Worm (Caenorhabditis elegans) whole organism, mixed stage, embryonic: ENCODE data around the gene EEED8.12.
A peak's percentile ranks its signal among the peaks of the same experiment; 100 is the strongest.

ENCODE experiments used
- M03D4.4 ChIP-seq: sonication (generic microtip); optimal IDR thresholded peaks from 2 replicates; lab custom pipeline; 2017; ENCODE audit warnings: mild to moderate bottlenecking, missing genetic modification characterization, missing compliant biosample characterization
- blmp-1 ChIP-seq: fragments of 150-350 bp; optimal IDR thresholded peaks from 2 replicates; lab custom pipeline; 2014; ENCODE audit warnings: missing biosample characterization, missing genetic modification characterization
- ceh-39 ChIP-seq: fragments of 150-350 bp; optimal IDR thresholded peaks from 2 replicates; lab custom pipeline; 2014; ENCODE audit warnings: missing biosample characterization, missing genetic modification characterization
- ceh-43 ChIP-seq: fragments of 200-800 bp; sonication (Bioruptor generic); optimal IDR thresholded peaks from 2 replicates; lab custom pipeline; 2018; ENCODE audit warnings: mild to moderate bottlenecking, missing genetic modification characterization, moderate library complexity, missing compliant biosample characterization
- ceh-83 ChIP-seq: fragments of 200-800 bp; sonication (Bioruptor generic); optimal IDR thresholded peaks from 2 replicates; lab custom pipeline; 2018; ENCODE audit warnings: mild to moderate bottlenecking, missing genetic modification characterization, missing compliant biosample characterization
- ces-1 ChIP-seq: fragments of 150-350 bp; optimal IDR thresholded peaks from 2 replicates; lab custom pipeline; 2014; ENCODE audit warnings: missing biosample characterization, missing genetic modification reagents, missing genetic modification characterization
- cnd-1 ChIP-seq: fragments of 200-800 bp; sonication (Bioruptor generic); optimal IDR thresholded peaks from 2 replicates; lab custom pipeline; 2018; ENCODE audit warnings: mild to moderate bottlenecking, missing genetic modification characterization, missing compliant biosample characterization
- drap-1 ChIP-seq: fragments of 200-800 bp; sonication (Bioruptor generic); optimal IDR thresholded peaks from 3 replicates; lab custom pipeline; 2018; ENCODE audit warnings: mild to moderate bottlenecking, missing genetic modification characterization, missing compliant biosample characterization
- elt-1 ChIP-seq: sonication (generic microtip); optimal IDR thresholded peaks from 2 replicates; lab custom pipeline; 2017; ENCODE audit warnings: missing genetic modification characterization, mild to moderate bottlenecking, missing compliant biosample characterization, antibody characterized with exemption, moderate library complexity, borderline replicate concordance; ENCODE audit not compliant: insufficient read depth
- elt-3 ChIP-seq: fragments of 150-350 bp; optimal IDR thresholded peaks from 2 replicates; lab custom pipeline; 2014; ENCODE audit warnings: missing biosample characterization, missing genetic modification characterization
- flh-1 ChIP-seq: fragments of 200-800 bp; sonication (Bioruptor generic); optimal IDR thresholded peaks from 2 replicates; lab custom pipeline; 2018; ENCODE audit warnings: mild to moderate bottlenecking, missing genetic modification characterization, moderate library complexity, missing compliant biosample characterization
- ham-2 ChIP-seq: fragments of 200-800 bp; sonication (Bioruptor generic); optimal IDR thresholded peaks from 2 replicates; lab custom pipeline; 2018; ENCODE audit warnings: mild to moderate bottlenecking, missing genetic modification characterization, missing compliant biosample characterization
- hlh-1 ChIP-seq: fragments of 150-350 bp; optimal IDR thresholded peaks from 2 replicates; lab custom pipeline; 2014; ENCODE audit warnings: missing biosample characterization, missing genetic modification reagents, missing genetic modification characterization
- lin-13 ChIP-seq: fragments of 150-350 bp; optimal IDR thresholded peaks from 2 replicates; lab custom pipeline; 2014; ENCODE audit warnings: missing biosample characterization, missing genetic modification characterization
- lsy-2 ChIP-seq: fragments of 150-350 bp; optimal IDR thresholded peaks from 2 replicates; lab custom pipeline; 2014; ENCODE audit warnings: missing biosample characterization, missing genetic modification characterization
- mab-5 ChIP-seq: fragments of 150-350 bp; optimal IDR thresholded peaks from 2 replicates; lab custom pipeline; 2014; ENCODE audit warnings: missing biosample characterization, missing genetic modification characterization
- mep-1 ChIP-seq: fragments of 150-350 bp; optimal IDR thresholded peaks from 2 replicates; lab custom pipeline; 2017; ENCODE audit warnings: missing biosample characterization, missing genetic modification reagents, missing genetic modification characterization, inconsistent platforms
- mls-2 ChIP-seq: sonication (generic microtip); optimal IDR thresholded peaks from 2 replicates; lab custom pipeline; 2016; ENCODE audit warnings: mild to moderate bottlenecking, missing genetic modification characterization, moderate library complexity, missing compliant biosample characterization
- nhr-12 ChIP-seq: fragments of 150-350 bp; optimal IDR thresholded peaks from 2 replicates; lab custom pipeline; 2014; ENCODE audit warnings: missing biosample characterization, missing genetic modification characterization
- nhr-2 ChIP-seq: fragments of 150-350 bp; optimal IDR thresholded peaks from 2 replicates; lab custom pipeline; 2014; ENCODE audit warnings: missing biosample characterization, missing genetic modification characterization
- nhr-237 ChIP-seq: fragments of 150-350 bp; optimal IDR thresholded peaks from 2 replicates; lab custom pipeline; 2014; ENCODE audit warnings: missing biosample characterization, missing genetic modification characterization
- nhr-28 ChIP-seq: fragments of 150-350 bp; optimal IDR thresholded peaks from 2 replicates; lab custom pipeline; 2014; ENCODE audit warnings: missing biosample characterization, missing genetic modification characterization
- nhr-76 ChIP-seq: sonication (generic microtip); optimal IDR thresholded peaks from 2 replicates; lab custom pipeline; 2017; ENCODE audit warnings: missing biosample characterization, missing genetic modification characterization
- pha-4 ChIP-seq: fragments of 150-350 bp; optimal IDR thresholded peaks from 2 replicates; lab custom pipeline; 2018; ENCODE audit warnings: missing biosample characterization, missing genetic modification reagents, missing genetic modification characterization
- sptf-1 ChIP-seq: sonication (generic microtip); optimal IDR thresholded peaks from 2 replicates; lab custom pipeline; 2017; ENCODE audit warnings: mild to moderate bottlenecking, missing genetic modification characterization, moderate library complexity, missing compliant biosample characterization
- tbx-8 ChIP-seq: fragments of 200-800 bp; sonication (Bioruptor generic); optimal IDR thresholded peaks from 2 replicates; lab custom pipeline; 2018; ENCODE audit warnings: mild to moderate bottlenecking, missing genetic modification characterization, moderate library complexity, missing compliant biosample characterization
- unc-39 ChIP-seq: fragments of 150-350 bp; optimal IDR thresholded peaks from 2 replicates; lab custom pipeline; 2014; ENCODE audit warnings: missing biosample characterization, missing genetic modification characterization
- unc-62 ChIP-seq: fragments of 150-350 bp; optimal IDR thresholded peaks from 2 replicates; lab custom pipeline; 2014; ENCODE audit warnings: missing biosample characterization, missing genetic modification reagents, missing genetic modification characterization
- zip-8 ChIP-seq: fragments of 150-350 bp; optimal IDR thresholded peaks from 2 replicates; lab custom pipeline; 2014; ENCODE audit warnings: missing biosample characterization, missing genetic modification characterization
- ztf-11 ChIP-seq: fragments of 150-350 bp; optimal IDR thresholded peaks from 2 replicates; lab custom pipeline; 2014; ENCODE audit warnings: missing biosample characterization, missing genetic modification characterization

The EEED8.12 gene

ce11 chrII:5408924-5409323 lies at the start of gene EEED8.12, which contains the start of gene EEED8.4:
TSS of gene EEED8.12 (minus strand) at chrII:5409024.
TSS of gene EEED8.4 (plus strand) at chrII:5409319.
- TF ChIP-seq nhr-76 (tag; lab: Kevin White, UChicago) (no peak), nhr-12 (no peak), ceh-83 (GFP tag; lab: Kevin White, UChicago) (no peak), mab-5 (tag; lab: Kevin White, UChicago) (no peak), ham-2 (GFP tag; lab: Kevin White, UChicago) (no peak), M03D4.4 (no peak), elt-3 (tag; lab: Kevin White, UChicago) (no peak), blmp-1 (no peak), nhr-2 (tag; lab: Kevin White, UChicago) (no peak), nhr-28 (tag; lab: Kevin White, UChicago) (no peak), lsy-2 (tag; lab: Kevin White, UChicago) (no peak), elt-1 (tag; lab: Kevin White, UChicago) (no peak), ces-1 (GFP tag; lab: Kevin White, UChicago) (no peak), pha-4 (tag; lab: Kevin White, UChicago) (no peak), nhr-237 (tag; lab: Kevin White, UChicago) (no peak), unc-62 (no peak), ceh-39 (tag; lab: Kevin White, UChicago) (no peak), sptf-1 (tag; lab: Kevin White, UChicago) (no peak), tbx-8 (GFP tag; lab: Kevin White, UChicago) (no peak)

- TF ChIP-seq ham-2 (GFP tag; lab: Kevin White, UChicago) (no peak), ceh-43 (GFP tag; lab: Kevin White, UChicago) (no peak), cnd-1 (tag; lab: Kevin White, UChicago) (no peak), unc-39 (tag; lab: Kevin White, UChicago) (no peak), blmp-1 (no peak), elt-1 (tag; lab: Kevin White, UChicago) (no peak), mls-2 (tag; lab: Kevin White, UChicago) (no peak), lin-13 (tag; lab: Kevin White, UChicago) (no peak)
Measured at ce11 chrII:5455650-5456355, 47.0 kb upstream of the EEED8.12 start, which contains the start of gene daz-1. TSS of gene daz-1 (plus strand) at chrII:5456305.

DNA sequence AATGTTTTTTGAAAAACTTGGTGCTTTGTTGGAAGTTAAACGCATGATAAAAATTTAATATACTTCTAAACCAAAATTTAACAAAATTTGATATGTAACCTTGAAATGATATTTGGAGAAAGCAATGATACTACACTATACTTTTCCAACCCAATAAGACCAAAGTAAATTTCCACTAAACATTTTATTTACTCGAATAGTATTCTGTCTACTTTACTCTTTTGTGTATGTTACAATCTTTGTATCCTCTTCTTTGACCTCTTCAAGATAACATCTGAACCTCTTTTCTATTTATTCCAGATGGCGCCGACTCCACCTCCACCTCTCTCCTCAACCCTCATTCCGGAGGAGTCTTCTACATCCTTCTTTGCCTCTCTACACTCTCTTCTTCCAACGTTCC lies 44.7 kb upstream of the EEED8.12 start, which contains the start of gene dhs-5:
TSS of gene dhs-5 (plus strand) at position 301 of the 400 bp plus-strand sequence.
- TF ChIP-seq mls-2 (tag; lab: Kevin White, UChicago) (no peak), zip-8 (tag; lab: Kevin White, UChicago) (no peak), flh-1 (GFP tag; lab: Kevin White, UChicago) (no peak), ztf-11 (tag; lab: Kevin White, UChicago) (no peak), elt-1 (tag; lab: Kevin White, UChicago) (no peak)

DNA sequence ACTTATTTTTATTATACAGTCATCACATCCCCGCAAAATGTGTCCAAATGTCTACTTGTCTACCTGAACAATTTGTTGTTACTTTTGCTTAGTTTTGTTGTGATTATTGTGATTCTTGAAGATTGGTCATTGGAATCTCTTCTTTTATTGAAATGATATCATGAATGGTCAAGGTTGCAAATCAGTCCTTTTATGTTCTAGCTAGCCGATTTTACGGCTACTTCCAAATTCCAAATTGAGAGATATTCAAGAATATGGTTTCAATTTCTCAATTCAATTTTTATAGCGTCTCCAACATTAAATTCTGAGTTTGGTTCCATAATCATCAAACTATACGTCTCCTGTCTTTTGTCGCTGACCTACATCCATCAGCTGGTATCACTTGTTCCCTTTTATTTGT lies 42.5 kb upstream of the EEED8.12 start:
- TF ChIP-seq drap-1 (GFP tag; lab: Kevin White, UChicago) (no peak), M03D4.4 (no peak), ham-2 (GFP tag; lab: Kevin White, UChicago) (no peak)

- no peak for TF ChIP-seq tbx-8 (GFP tag; lab: Kevin White, UChicago)
- TF ChIP-seq zip-8 (tag; lab: Kevin White, UChicago), result no peak
- TF ChIP-seq unc-39 (tag; lab: Kevin White, UChicago), result no peak
Measured at ce11 chrII:5449620-5450019, 40.8 kb upstream of the EEED8.12 start.

DNA sequence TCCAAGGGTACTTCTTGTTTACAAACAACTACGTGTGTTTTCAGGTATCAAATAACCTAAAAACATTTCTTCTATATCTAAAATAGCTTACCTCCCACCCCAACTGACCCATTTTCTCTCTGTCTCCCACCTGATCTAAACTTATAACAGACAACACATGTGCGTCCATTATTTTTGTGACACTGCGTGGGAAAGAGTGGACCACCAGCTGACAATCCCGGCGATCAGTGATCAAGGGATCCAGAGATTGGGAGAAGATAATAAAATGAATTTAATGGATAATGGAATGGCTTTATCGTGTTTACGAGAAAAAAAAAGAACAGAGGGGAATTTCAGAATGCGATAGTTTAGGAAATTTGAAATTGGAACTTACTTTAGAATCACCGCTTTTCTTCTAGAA lies 40.4 kb upstream of the EEED8.12 start:
- no peak for TF ChIP-seq mep-1
- no peak for TF ChIP-seq nhr-12
- no peak for TF ChIP-seq mab-5 (tag; lab: Kevin White, UChicago)
- peak; percentile 8 for TF ChIP-seq unc-62
- TF ChIP-seq elt-1 (tag; lab: Kevin White, UChicago), result no peak
- no peak for TF ChIP-seq tbx-8 (GFP tag; lab: Kevin White, UChicago)
- peak; percentile 87 for TF ChIP-seq hlh-1 (tag; lab: Kevin White, UChicago)
- TF ChIP-seq nhr-28 (tag; lab: Kevin White, UChicago), result no peak
- TF ChIP-seq nhr-2 (tag; lab: Kevin White, UChicago), result no peak
- TF ChIP-seq unc-39 (tag; lab: Kevin White, UChicago), result no peak
- TF ChIP-seq, all 35 proteins: peak for 2
